Fruit fly (Drosophila melanogaster) S2 (cell line): ENCODE data around the gene Daao2.

Experiments used
- CG8478 ChIP-seq: fragments of >200 bp; optimal IDR thresholded peaks from 2 replicates; lab custom pipeline; 2018
- CTCF ChIP-seq, 2 experiments: fragments of >200 bp; optimal IDR thresholded peaks; 2 replicates each; lab custom pipeline; 2018

DNA sequence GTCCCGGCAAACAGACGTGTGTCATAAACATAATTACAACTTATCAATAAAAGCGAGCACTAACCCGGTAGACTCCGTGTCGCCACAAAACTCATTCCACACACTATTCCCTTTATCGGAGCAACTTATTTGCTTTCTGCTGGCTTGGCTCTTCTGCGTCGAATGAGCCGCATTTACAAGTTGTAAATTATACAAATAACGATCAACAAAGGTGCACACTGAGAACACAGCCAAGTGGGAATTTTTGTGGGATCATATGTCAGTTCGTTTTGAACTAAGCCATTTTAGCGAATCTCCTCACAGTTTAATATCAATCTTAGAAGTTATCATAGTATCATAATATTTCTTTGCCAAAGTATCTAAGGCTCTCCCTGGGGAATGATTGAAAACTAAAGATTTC, 15.5 kb downstream of the Daao2 start:
- TF ChIP-seq CG8478: no peak
- TF ChIP-seq CTCF (optimal IDR thresholded peaks at IDR 0.05; lab: Kevin White, UChicago): no peak
